Fruit fly (Drosophila melanogaster): Measurements from ENCODE around the gene gcm2.
A peak's percentile ranks its signal among the peaks of the same experiment; 100 is the strongest.

The gcm2 gene

dm6 chr2L:9633098-9633497 is 24.7 kb downstream of the gcm2 start (continued):
- TF ChIP-seq MTF-1 (GFP tag; optimal IDR thresholded peaks at IDR 0.05; ENCODE audit: borderline replicate concordance) (peak; percentile 85), CG7372 (GFP tag; IDR thresholded peaks at IDR 0.05) (no peak), Abd-B (GFP tag; optimal IDR thresholded peaks at IDR 0.05) (no peak), CG4820 (GFP tag; optimal IDR thresholded peaks at IDR 0.05) (peak; percentile 30), sob (GFP tag; IDR thresholded peaks at IDR 0.05) (peak; percentile 68), CG43689 (GFP tag; IDR thresholded peaks at IDR 0.05) (no peak), CG10543 (GFP tag; optimal IDR thresholded peaks at IDR 0.05) (peak; percentile 34), CG14710 (tag; optimal IDR thresholded peaks at IDR 0.05) (peak; percentile 75), nerfin-2 (GFP tag; IDR thresholded peaks at IDR 0.05; ENCODE audit: partially characterized antibody) (no peak)

- TF ChIP-seq lbe (GFP tag; optimal IDR thresholded peaks at IDR 0.05) (no peak), fd96Cb (tag; optimal IDR thresholded peaks at IDR 0.05) (peak; percentile 70), Doc3 (GFP tag; IDR thresholded peaks at IDR 0.05; ENCODE audit: partially characterized antibody) (no peak), Dll (GFP tag; IDR thresholded peaks at IDR 0.05; ENCODE audit: partially characterized antibody) (no peak), caup (GFP tag; optimal IDR thresholded peaks at IDR 0.05; ENCODE audit: severe bottlenecking) (peak; percentile 83), CG12155 (GFP tag; optimal IDR thresholded peaks at IDR 0.05) (peak; percentile 10), Ada2b (GFP tag; IDR thresholded peaks at IDR 0.05) (peak; percentile 74), fu2 (GFP tag; optimal IDR thresholded peaks at IDR 0.05) (no peak), Sox100B (GFP tag; optimal IDR thresholded peaks at IDR 0.05) (peak; percentile 52), Nf-YC (tag; optimal IDR thresholded peaks at IDR 0.05) (no peak), CG31441 (GFP tag; IDR thresholded peaks at IDR 0.05) (peak; percentile 74), Dfd (GFP tag; optimal IDR thresholded peaks at IDR 0.05) (no peak), salm (tag; optimal IDR thresholded peaks at IDR 0.05) (no peak), CG12744 (GFP tag; optimal IDR thresholded peaks at IDR 0.05) (no peak), CG6854 (GFP tag; optimal IDR thresholded peaks at IDR 0.05) (peak; percentile 71), sna (GFP tag; IDR thresholded peaks at IDR 0.05; ENCODE audit: partially characterized antibody) (no peak), HmgZ (tag; optimal IDR thresholded peaks at IDR 0.05) (peak; percentile 39), CG4820 (GFP tag; optimal IDR thresholded peaks at IDR 0.05) (peak; percentile 57), CG13424 (tag; optimal IDR thresholded peaks at IDR 0.05) (peak; percentile 60), trem (tag; optimal IDR thresholded peaks at IDR 0.05) (peak; percentile 52), CG7556 (GFP tag; optimal IDR thresholded peaks at IDR 0.05) (peak; percentile 85), Camta (GFP tag; optimal IDR thresholded peaks at IDR 0.05) (no peak), CG15514 (GFP tag; optimal IDR thresholded peaks at IDR 0.05) (peak; percentile 76), psq (GFP tag; optimal IDR thresholded peaks at IDR 0.05) (no peak), GATAe (GFP tag; conservative IDR thresholded peaks at IDR 0.05) (no peak), Lpt (GFP tag; optimal IDR thresholded peaks at IDR 0.05) (no peak), odd (GFP tag; optimal IDR thresholded peaks at IDR 0.05) (peak; percentile 38), CG33557 (GFP tag; optimal IDR thresholded peaks at IDR 0.05) (no peak), nmo (GFP tag; optimal IDR thresholded peaks at IDR 0.05) (peak; percentile 68), pan (optimal IDR thresholded peaks at IDR 0.05) (no peak), pan (GFP tag; optimal IDR thresholded peaks at IDR 0.05 in 1 of 2, IDR thresholded peaks at IDR 0.05 in 1 of 2) (peak in 1 of 2 experiments; percentile 71), scrt (GFP tag; optimal IDR thresholded peaks at IDR 0.05) (peak; percentile 72), cas (GFP tag; IDR thresholded peaks at IDR 0.05) (no peak), ap (GFP tag; IDR thresholded peaks at IDR 0.05) (no peak), fru (optimal IDR thresholded peaks at IDR 0.05) (no peak), Hr78 (GFP tag; optimal IDR thresholded peaks at IDR 0.05) (peak in 1 of 2 experiments; percentile 63), Xbp1 (GFP tag; optimal IDR thresholded peaks at IDR 0.05) (peak; percentile 48), ems (GFP tag; optimal IDR thresholded peaks at IDR 0.05) (peak; percentile 46), Rfx (GFP tag; IDR thresholded peaks at IDR 0.05) (peak; percentile 78), Nf-YA (GFP tag; IDR thresholded peaks at IDR 0.05) (peak; percentile 63)
These were observed 25.6 kb downstream of the gcm2 start, which contains the start of gene Apoltp for dm6 chr2L:9633811-9634436. Gene Apoltp, plus strand, starts transcription at chr2L:9634179.

Data from whole organism, embryonic.